Worm (Caenorhabditis elegans) whole organism, L4 larva: ENCODE results near the gene srd-16.

Experiments
- D1046.2 ChIP-seq: fragments of 200-800 bp; sonication (Bioruptor generic); IDR thresholded peaks from 2 replicates; pipeline ENCODE4 v1.3.6; 2022; ENCODE audit warnings: missing genetic modification characterization, missing compliant biosample characterization
- F10B5.3 ChIP-seq: sonication (generic microtip); optimal IDR thresholded peaks from 2 replicates; lab custom pipeline; 2016; ENCODE audit warnings: mild to moderate bottlenecking, missing genetic modification characterization, missing compliant biosample characterization
- R02D3.7 ChIP-seq: fragments of 150-350 bp; sonication (generic microtip); optimal IDR thresholded peaks from 3 replicates; lab custom pipeline; 2014; ENCODE audit warnings: missing biosample characterization, missing genetic modification characterization
- T26A8.4 ChIP-seq: fragments of 200-800 bp; sonication (Bioruptor generic); IDR thresholded peaks from 2 replicates; pipeline ENCODE4 v1.3.6; 2022; ENCODE audit warnings: missing genetic modification characterization, missing compliant biosample characterization
- Y105C5A.15 ChIP-seq: fragments of 200-800 bp; sonication (Bioruptor generic); IDR thresholded peaks from 2 replicates; pipeline ENCODE4 v1.3.6; 2022; ENCODE audit warnings: missing genetic modification characterization, missing compliant biosample characterization
- Y75B8A.6 ChIP-seq: fragments of 200-800 bp; sonication (Bioruptor generic); IDR thresholded peaks from 2 replicates; pipeline ENCODE4 v1.3.6; 2022; ENCODE audit warnings: missing genetic modification reagents, missing genetic modification characterization, missing compliant biosample characterization
- ZK337.2 ChIP-seq: fragments of 200-800 bp; sonication (Bioruptor generic); IDR thresholded peaks from 2 replicates; pipeline ENCODE4 v1.3.6; 2022; ENCODE audit warnings: missing genetic modification reagents, missing genetic modification characterization, missing compliant biosample characterization
- ama-1 ChIP-seq: fragments of 150-350 bp; optimal IDR thresholded peaks from 2 replicates; lab custom pipeline; 2014; ENCODE audit warnings: inconsistent platforms, mixed read lengths
- arid-1 ChIP-seq: fragments of 200-800 bp; sonication (Bioruptor generic); conservative IDR thresholded peaks from 2 replicates; pipeline ENCODE4 v1.3.6; 2022; ENCODE audit warnings: missing genetic modification reagents, missing genetic modification characterization, missing compliant biosample characterization
- ceh-20 ChIP-seq: fragments of 200-800 bp; sonication (Bioruptor generic); IDR thresholded peaks from 2 replicates; pipeline ENCODE4 v1.3.6; 2022; ENCODE audit warnings: missing genetic modification reagents, missing genetic modification characterization, missing compliant biosample characterization
- ces-1 ChIP-seq: fragments of 150-350 bp; sonication (generic microtip); optimal IDR thresholded peaks from 4 replicates; lab custom pipeline; 2014; ENCODE audit warnings: missing biosample characterization, missing genetic modification reagents, missing genetic modification characterization
- cey-2 ChIP-seq: sonication (generic microtip); optimal IDR thresholded peaks from 3 replicates; lab custom pipeline; 2017; ENCODE audit warnings: missing genetic modification characterization, mild to moderate bottlenecking, missing compliant biosample characterization, antibody characterized with exemption, borderline replicate concordance; ENCODE audit not compliant: insufficient read depth
- ctbp-1 ChIP-seq: fragments of 200-800 bp; sonication (Bioruptor generic); IDR thresholded peaks from 2 replicates; pipeline ENCODE4 v1.3.6; 2022; ENCODE audit warnings: missing genetic modification reagents, missing genetic modification characterization, missing compliant biosample characterization
- daf-16 ChIP-seq, 3 experiments: sonication (generic microtip); optimal IDR thresholded peaks; 2 replicates each; lab custom pipeline; 2016 to 2017; ENCODE audit warnings: missing genetic modification characterization in 3 of 3, missing genetic modification reagents in 3 of 3, mild to moderate bottlenecking in 2 of 3, missing compliant biosample characterization in 2 of 3, missing biosample characterization in 1 of 3, moderate library complexity in 1 of 3
- dmd-8 ChIP-seq: fragments of 200-800 bp; sonication (Bioruptor generic); IDR thresholded peaks from 2 replicates; pipeline ENCODE4 v1.3.6; 2022; ENCODE audit warnings: missing genetic modification characterization, missing compliant biosample characterization
- dpl-1 ChIP-seq: fragments of 150-350 bp; optimal IDR thresholded peaks from 2 replicates; lab custom pipeline; 2014; ENCODE audit warnings: missing biosample characterization, missing genetic modification reagents, missing genetic modification characterization
- duxl-1 ChIP-seq: sonication (generic microtip); optimal IDR thresholded peaks from 2 replicates; lab custom pipeline; 2016; ENCODE audit warnings: mild to moderate bottlenecking, missing genetic modification characterization, moderate library complexity, missing compliant biosample characterization; ENCODE audit not compliant: poor library complexity
- egl-27 ChIP-seq: sonication (generic microtip); optimal IDR thresholded peaks from 3 replicates; lab custom pipeline; 2017; ENCODE audit warnings: missing biosample characterization, missing genetic modification reagents, missing genetic modification characterization
- fkh-10 ChIP-seq: fragments of 150-350 bp; optimal IDR thresholded peaks from 2 replicates; lab custom pipeline; 2014; ENCODE audit warnings: missing biosample characterization, missing genetic modification reagents, missing genetic modification characterization
- hif-1 ChIP-seq, 2 experiments: sonication (generic microtip); optimal IDR thresholded peaks; 2 replicates each; lab custom pipeline; 2016 to 2017; ENCODE audit warnings: missing compliant biosample characterization in 2 of 2, missing genetic modification characterization in 2 of 2, missing genetic modification reagents in 2 of 2, missing genotype in 2 of 2, mild to moderate bottlenecking in 1 of 2
- hmg-1.1 ChIP-seq: fragments of 200-800 bp; sonication (Bioruptor generic); IDR thresholded peaks from 2 replicates; pipeline ENCODE4 v1.3.6; 2022; ENCODE audit warnings: missing genetic modification reagents, missing genetic modification characterization, missing compliant biosample characterization
- lim-7 ChIP-seq: fragments of 200-800 bp; sonication (Bioruptor generic); IDR thresholded peaks from 2 replicates; pipeline ENCODE4 v1.3.6; 2022; ENCODE audit warnings: missing genetic modification characterization, missing compliant biosample characterization
- lin-15B ChIP-seq: fragments of 150-350 bp; sonication (generic microtip); optimal IDR thresholded peaks from 3 replicates; lab custom pipeline; 2014; ENCODE audit warnings: missing biosample characterization, missing genetic modification characterization
- lin-29 ChIP-seq: fragments of 200-800 bp; sonication (Bioruptor generic); IDR thresholded peaks from 2 replicates; pipeline ENCODE4 v1.3.6; 2022; ENCODE audit warnings: missing genetic modification reagents, missing genetic modification characterization, missing compliant biosample characterization
- lin-39 ChIP-seq: fragments of 150-350 bp; optimal IDR thresholded peaks from 2 replicates; lab custom pipeline; 2014; ENCODE audit warnings: missing biosample characterization, missing genetic modification reagents, missing genetic modification characterization
- madf-5 ChIP-seq, 2 experiments: fragments of 200-800 bp; sonication (Bioruptor generic); IDR thresholded peaks; 2 replicates each; pipeline ENCODE4 v1.3.6; 2022; ENCODE audit warnings: missing compliant biosample characterization in 2 of 2, missing genetic modification characterization in 2 of 2
- madf-9 ChIP-seq: fragments of 200-800 bp; sonication (Bioruptor generic); conservative IDR thresholded peaks from 2 replicates; pipeline ENCODE4 v1.3.6; 2022; ENCODE audit warnings: missing genetic modification reagents, missing genetic modification characterization, missing compliant biosample characterization
- nhr-102 ChIP-seq: sonication (generic microtip); optimal IDR thresholded peaks from 2 replicates; lab custom pipeline; 2016; ENCODE audit warnings: mild to moderate bottlenecking, missing genetic modification characterization, moderate library complexity, missing compliant biosample characterization
- nhr-11 ChIP-seq: fragments of 150-350 bp; optimal IDR thresholded peaks from 2 replicates; lab custom pipeline; 2014; ENCODE audit warnings: missing biosample characterization, missing genetic modification characterization
- nhr-111 ChIP-seq: fragments of 200-800 bp; sonication (Bioruptor generic); optimal IDR thresholded peaks from 2 replicates; lab custom pipeline; 2018; ENCODE audit warnings: mild to moderate bottlenecking, missing genetic modification characterization, missing compliant biosample characterization
- nhr-25 ChIP-seq: sonication (generic microtip); optimal IDR thresholded peaks from 2 replicates; lab custom pipeline; 2017; ENCODE audit warnings: missing genetic modification characterization, mild to moderate bottlenecking, missing compliant biosample characterization, antibody characterized with exemption, moderate library complexity, borderline replicate concordance; ENCODE audit not compliant: insufficient read depth
- nhr-6 ChIP-seq: fragments of 150-350 bp; optimal IDR thresholded peaks from 2 replicates; lab custom pipeline; 2014; ENCODE audit warnings: missing biosample characterization, missing genetic modification characterization
- nhr-76 ChIP-seq: fragments of 150-350 bp; optimal IDR thresholded peaks from 2 replicates; lab custom pipeline; 2014; ENCODE audit warnings: missing biosample characterization, missing genetic modification characterization
- nhr-77 ChIP-seq: fragments of 150-350 bp; optimal IDR thresholded peaks from 2 replicates; lab custom pipeline; 2014; ENCODE audit warnings: missing biosample characterization, missing genetic modification characterization
- php-3 ChIP-seq: fragments of 200-800 bp; sonication (Bioruptor generic); IDR thresholded peaks from 2 replicates; pipeline ENCODE4 v1.3.6; 2022; ENCODE audit warnings: missing genetic modification reagents, missing genetic modification characterization, missing compliant biosample characterization
- rbr-2 ChIP-seq: sonication (generic microtip); optimal IDR thresholded peaks from 2 replicates; lab custom pipeline; 2016; ENCODE audit warnings: missing genotype, missing genetic modification characterization, missing compliant biosample characterization
- snpc-1.2 ChIP-seq: fragments of 200-800 bp; sonication (Bioruptor generic); IDR thresholded peaks from 2 replicates; pipeline ENCODE4 v1.3.6; 2022; ENCODE audit warnings: missing genetic modification reagents, missing genetic modification characterization, missing compliant biosample characterization
- snpc-4 ChIP-seq: fragments of 150-350 bp; optimal IDR thresholded peaks from 2 replicates; lab custom pipeline; 2014; ENCODE audit warnings: missing biosample characterization, missing genetic modification characterization
- spr-3 ChIP-seq: fragments of 200-800 bp; sonication (Bioruptor generic); optimal IDR thresholded peaks from 2 replicates; lab custom pipeline; 2018; ENCODE audit warnings: mild to moderate bottlenecking, missing genetic modification characterization, missing compliant biosample characterization
- tag-97 ChIP-seq: fragments of 200-800 bp; sonication (Bioruptor generic); IDR thresholded peaks from 2 replicates; pipeline ENCODE4 v1.3.6; 2022; ENCODE audit warnings: missing genetic modification characterization, missing compliant biosample characterization
- tra-1 ChIP-seq: fragments of 200-800 bp; sonication (Bioruptor generic); IDR thresholded peaks from 2 replicates; pipeline ENCODE4 v1.3.6; 2022; ENCODE audit warnings: missing genetic modification reagents, missing genetic modification characterization, missing compliant biosample characterization
- unc-130 ChIP-seq: sonication (generic microtip); optimal IDR thresholded peaks from 2 replicates; lab custom pipeline; 2016; ENCODE audit warnings: missing genetic modification reagents, missing genetic modification characterization, missing compliant biosample characterization
- vab-7 ChIP-seq: fragments of 200-800 bp; sonication (Bioruptor generic); IDR thresholded peaks from 2 replicates; pipeline ENCODE4 v1.3.6; 2022; ENCODE audit warnings: missing genetic modification reagents, missing genetic modification characterization, missing compliant biosample characterization
- zag-1 ChIP-seq: fragments of 150-350 bp; optimal IDR thresholded peaks from 2 replicates; lab custom pipeline; 2014; ENCODE audit warnings: missing biosample characterization, missing genetic modification characterization
- zfp-3 ChIP-seq: fragments of 200-800 bp; sonication (Bioruptor generic); conservative IDR thresholded peaks from 2 replicates; pipeline ENCODE4 v1.3.6; 2022; ENCODE audit warnings: missing genetic modification reagents, missing genetic modification characterization, missing compliant biosample characterization
- zip-11 ChIP-seq: fragments of 200-800 bp; sonication (Bioruptor generic); IDR thresholded peaks from 2 replicates; pipeline ENCODE4 v1.3.6; 2022; ENCODE audit warnings: missing genetic modification characterization, missing compliant biosample characterization

srd-16 gene

ce11 chrV:5921761-5922160, 21.9 kb upstream of the srd-16 start:
- TF ChIP-seq D1046.2 (GFP tag; lab: Robert Waterston, UW) (no peak), php-3 (GFP tag; lab: Robert Waterston, UW) (no peak), ama-1 (lab: Kevin White, UChicago) (no peak), cey-2 (tag; lab: Kevin White, UChicago) (no peak), lin-15B (no peak), ceh-20 (no peak), ctbp-1 (GFP tag; lab: Robert Waterston, UW) (no peak), lin-29 (GFP tag; lab: Robert Waterston, UW) (no peak), arid-1 (no peak)
- TF ChIP-seq, all 104 proteins: peak for 0

DNA sequence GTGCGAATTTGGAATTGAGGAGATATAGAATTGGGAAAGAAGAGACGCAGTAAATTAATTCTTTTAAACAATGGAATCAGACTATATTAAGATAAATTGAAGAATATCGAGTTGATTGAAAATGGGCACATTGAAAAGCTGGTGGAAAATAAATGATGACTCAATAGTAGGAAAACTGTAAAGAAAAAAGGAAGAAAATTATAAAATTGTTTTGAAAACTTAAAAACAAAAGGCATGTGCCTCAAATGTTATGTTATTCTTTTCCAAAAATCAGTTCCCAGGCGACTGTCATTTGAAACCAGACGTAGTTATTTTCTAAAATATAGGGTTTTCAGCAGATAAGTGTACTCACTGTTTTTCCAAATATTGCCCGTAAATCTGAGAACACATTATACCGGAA, 20.0 kb upstream of the srd-16 start, which contains the start of gene C04E6.12:
Gene C04E6.12, minus strand, starts transcription at position 101 of the 400 bp plus-strand sequence.
- TF ChIP-seq lim-7 (GFP tag; lab: Robert Waterston, UW) (no peak), duxl-1 (no peak), zip-11 (no peak), tag-97 (GFP tag; lab: Robert Waterston, UW) (no peak), snpc-1.2 (no peak), ama-1 (lab: Kevin White, UChicago) (no peak), nhr-76 (tag; lab: Kevin White, UChicago) (no peak), ctbp-1 (GFP tag; lab: Robert Waterston, UW) (no peak), Y75B8A.6 (GFP tag; lab: Robert Waterston, UW) (no peak), egl-27 (no peak), dmd-8 (no peak), Y105C5A.15 (GFP tag; lab: Robert Waterston, UW) (no peak)

ce11 chrV:5917707-5918106, 17.9 kb upstream of the srd-16 start, which contains the start of gene lrpr-1:
Gene lrpr-1, minus strand, starts transcription at chrV:5917891.
- peak; percentile 81; the same call in 1 of the 2 replicates for TF ChIP-seq tag-97 (GFP tag; lab: Robert Waterston, UW)
- TF ChIP-seq nhr-6 (tag; lab: Kevin White, UChicago), result peak; percentile 75
- TF ChIP-seq nhr-102 (tag; lab: Kevin White, UChicago), result no peak
- no peak for TF ChIP-seq lin-29 (GFP tag; lab: Robert Waterston, UW)
- TF ChIP-seq unc-130 (GFP tag; lab: Kevin White, UChicago), result peak; percentile 92
- peak; percentile 85 for TF ChIP-seq madf-9
- no peak for TF ChIP-seq zag-1 (tag; lab: Kevin White, UChicago)
- no peak for TF ChIP-seq nhr-77 (tag; lab: Kevin White, UChicago)
- TF ChIP-seq vab-7 (GFP tag; lab: Robert Waterston, UW), result no peak
- TF ChIP-seq fkh-10 (GFP tag; lab: Kevin White, UChicago), result peak; percentile 3
- no peak for TF ChIP-seq ces-1 (GFP tag; lab: Kevin White, UChicago)
- TF ChIP-seq nhr-11, result peak; percentile 43
- TF ChIP-seq snpc-4 (tag; lab: Kevin White, UChicago), result no peak
- no peak for TF ChIP-seq php-3 (GFP tag; lab: Robert Waterston, UW)
- TF ChIP-seq dpl-1 (GFP tag; lab: Kevin White, UChicago), result peak; percentile 99
- TF ChIP-seq R02D3.7 (tag; lab: Kevin White, UChicago), result no peak
- no peak for TF ChIP-seq cey-2 (tag; lab: Kevin White, UChicago)
- peak; percentile 66 for TF ChIP-seq hmg-1.1 (GFP tag; lab: Robert Waterston, UW)
- peak in 1 of 2 experiments; percentile 49 for TF ChIP-seq daf-16 (GFP tag; optimal IDR thresholded peaks at IDR 0.05; lab: Kevin White, UChicago)
- TF ChIP-seq daf-16 (tag; optimal IDR thresholded peaks at IDR 0.05; lab: Kevin White, UChicago), result no peak
- TF ChIP-seq madf-5 (GFP tag; IDR thresholded peaks at IDR 0.05; lab: Robert Waterston, UW), result 0 out of 4 replicates have a peak, but pooled peaks of 1 of the 2 experiments have one; percentile 81
- peak in 1 of 2 experiments; percentile 92 for TF ChIP-seq hif-1 (tag; optimal IDR thresholded peaks at IDR 0.05; lab: Kevin White, UChicago)
- TF ChIP-seq lin-39 (tag; lab: Kevin White, UChicago), result no peak
- no peak for TF ChIP-seq nhr-25
- TF ChIP-seq spr-3, result no peak
- peak; percentile 55 for TF ChIP-seq F10B5.3 (tag; lab: Kevin White, UChicago)
- TF ChIP-seq T26A8.4 (GFP tag; lab: Robert Waterston, UW), result no peak
- TF ChIP-seq tra-1 (GFP tag; lab: Robert Waterston, UW), result no peak; the same call in 1 of the 2 replicates
- TF ChIP-seq D1046.2 (GFP tag; lab: Robert Waterston, UW), result 0 out of 2 replicates have a peak, but pooled peaks have one; percentile 49
- peak; percentile 78 for TF ChIP-seq ceh-20
- no peak; the same call in 1 of the 2 replicates for TF ChIP-seq zfp-3 (GFP tag; lab: Robert Waterston, UW)
- TF ChIP-seq ZK337.2 (GFP tag; lab: Robert Waterston, UW), result peak; percentile 97
- peak; percentile 65 for TF ChIP-seq rbr-2 (tag; lab: Kevin White, UChicago)
- TF ChIP-seq nhr-111 (GFP tag; lab: Kevin White, UChicago), result no peak
- TF ChIP-seq egl-27, result no peak
